Worm (Caenorhabditis elegans) whole organism, late embryonic: Measurements from ENCODE around the gene F49F1.2.
A peak's percentile ranks its signal among the peaks of the same experiment; 100 is the strongest.

ENCODE experiments used
- C08G9.2 ChIP-seq: sonication (generic microtip); optimal IDR thresholded peaks from 2 replicates; lab custom pipeline; 2016; ENCODE audit warnings: mild to moderate bottlenecking, missing genetic modification characterization, moderate library complexity, missing compliant biosample characterization
- F13H6.1 ChIP-seq: sonication (generic microtip); optimal IDR thresholded peaks from 2 replicates; lab custom pipeline; 2016; ENCODE audit warnings: missing genetic modification characterization, missing compliant biosample characterization
- K02D7.2 ChIP-seq: sonication (generic microtip); optimal IDR thresholded peaks from 2 replicates; lab custom pipeline; 2017; ENCODE audit warnings: mild to moderate bottlenecking, missing genetic modification characterization, missing compliant biosample characterization
- ama-1 ChIP-seq: fragments of 150-350 bp; optimal IDR thresholded peaks from 2 replicates; lab custom pipeline; 2014
- ceh-14 ChIP-seq: sonication (generic microtip); optimal IDR thresholded peaks from 2 replicates; lab custom pipeline; 2016; ENCODE audit warnings: missing genotype, missing genetic modification characterization, missing compliant biosample characterization
- ceh-2 ChIP-seq: sonication (generic microtip); optimal IDR thresholded peaks from 2 replicates; lab custom pipeline; 2016; ENCODE audit warnings: missing genotype, missing genetic modification characterization, missing compliant biosample characterization
- ceh-22 ChIP-seq: sonication (generic microtip); optimal IDR thresholded peaks from 2 replicates; lab custom pipeline; 2017; ENCODE audit warnings: missing biosample characterization, missing genetic modification characterization
- ceh-30 ChIP-seq: fragments of 150-350 bp; optimal IDR thresholded peaks from 2 replicates; lab custom pipeline; 2014; ENCODE audit warnings: missing biosample characterization, missing genetic modification characterization
- ceh-31 ChIP-seq: sonication (generic microtip); optimal IDR thresholded peaks from 2 replicates; lab custom pipeline; 2016; ENCODE audit warnings: missing genetic modification characterization, missing compliant biosample characterization
- ceh-45 ChIP-seq: fragments of 200-800 bp; sonication (Bioruptor generic); IDR thresholded peaks from 2 replicates; pipeline ENCODE4 v1.3.6; 2022; ENCODE audit warnings: missing genetic modification reagents, missing genetic modification characterization, missing compliant biosample characterization
- ceh-9 ChIP-seq: sonication (generic microtip); optimal IDR thresholded peaks from 2 replicates; lab custom pipeline; 2016; ENCODE audit warnings: mild to moderate bottlenecking, missing genetic modification characterization, inconsistent platforms, missing compliant biosample characterization
- dmd-4 ChIP-seq: sonication (generic microtip); optimal IDR thresholded peaks from 2 replicates; lab custom pipeline; 2016; ENCODE audit warnings: borderline replicate concordance, missing genetic modification characterization, missing compliant biosample characterization
- dve-1 ChIP-seq: sonication (generic microtip); optimal IDR thresholded peaks from 2 replicates; lab custom pipeline; 2017; ENCODE audit warnings: antibody characterized with exemption, mild to moderate bottlenecking, missing genetic modification characterization, missing compliant biosample characterization
- elt-2 ChIP-seq: sonication (generic microtip); optimal IDR thresholded peaks from 2 replicates; lab custom pipeline; 2016; ENCODE audit warnings: missing genetic modification reagents, missing genetic modification characterization, missing compliant biosample characterization
- elt-4 ChIP-seq: sonication (generic microtip); optimal IDR thresholded peaks from 2 replicates; lab custom pipeline; 2016; ENCODE audit warnings: missing genetic modification characterization, missing compliant biosample characterization
- ets-4 ChIP-seq: sonication (generic microtip); optimal IDR thresholded peaks from 2 replicates; lab custom pipeline; 2016; ENCODE audit warnings: missing genetic modification characterization, missing compliant biosample characterization
- fax-1 ChIP-seq: sonication (generic microtip); optimal IDR thresholded peaks from 2 replicates; lab custom pipeline; 2016; ENCODE audit warnings: missing genotype, missing genetic modification characterization, missing compliant biosample characterization
- fkh-10 ChIP-seq: fragments of 150-350 bp; optimal IDR thresholded peaks from 2 replicates; lab custom pipeline; 2014; ENCODE audit warnings: missing biosample characterization, missing genetic modification reagents, missing genetic modification characterization
- fkh-6 ChIP-seq: sonication (generic microtip); optimal IDR thresholded peaks from 2 replicates; lab custom pipeline; 2016; ENCODE audit warnings: missing genetic modification characterization, missing compliant biosample characterization
- hlh-13 ChIP-seq: fragments of 200-800 bp; sonication (Bioruptor generic); optimal IDR thresholded peaks from 2 replicates; lab custom pipeline; 2018; ENCODE audit warnings: mild to moderate bottlenecking, missing genetic modification characterization, missing compliant biosample characterization
- hlh-15 ChIP-seq: sonication (generic microtip); optimal IDR thresholded peaks from 2 replicates; lab custom pipeline; 2016; ENCODE audit warnings: missing genetic modification characterization, missing compliant biosample characterization
- hlh-30 ChIP-seq: sonication (generic microtip); optimal IDR thresholded peaks from 2 replicates; lab custom pipeline; 2017; ENCODE audit warnings: antibody characterized with exemption, missing genetic modification characterization, missing compliant biosample characterization; ENCODE audit not compliant: insufficient read depth
- hlh-6 ChIP-seq: sonication (generic microtip); optimal IDR thresholded peaks from 2 replicates; lab custom pipeline; 2016; ENCODE audit warnings: missing genotype, missing genetic modification characterization, missing compliant biosample characterization
- hlh-8 ChIP-seq: sonication (generic microtip); optimal IDR thresholded peaks from 2 replicates; lab custom pipeline; 2016; ENCODE audit warnings: missing genotype, missing genetic modification characterization, missing compliant biosample characterization
- lim-6 ChIP-seq: sonication (generic microtip); optimal IDR thresholded peaks from 2 replicates; lab custom pipeline; 2016; ENCODE audit warnings: missing genetic modification characterization, missing compliant biosample characterization
- lin-11 ChIP-seq: fragments of 200-800 bp; sonication (Bioruptor generic); optimal IDR thresholded peaks from 2 replicates; lab custom pipeline; 2018; ENCODE audit warnings: mild to moderate bottlenecking, missing genetic modification characterization, missing compliant biosample characterization
- nfya-1 ChIP-seq: sonication (generic microtip); optimal IDR thresholded peaks from 2 replicates; lab custom pipeline; 2017; ENCODE audit warnings: missing genetic modification characterization, mild to moderate bottlenecking, missing compliant biosample characterization, antibody characterized with exemption, moderate library complexity
- nhr-11 ChIP-seq: fragments of 150-350 bp; optimal IDR thresholded peaks from 2 replicates; lab custom pipeline; 2014; ENCODE audit warnings: missing biosample characterization, missing genetic modification characterization
- npax-4 ChIP-seq: sonication (generic microtip); optimal IDR thresholded peaks from 2 replicates; lab custom pipeline; 2016; ENCODE audit warnings: missing genetic modification characterization, missing compliant biosample characterization
- odd-2 ChIP-seq: sonication (generic microtip); optimal IDR thresholded peaks from 2 replicates; lab custom pipeline; 2017; ENCODE audit warnings: antibody characterized with exemption, mild to moderate bottlenecking, missing genetic modification characterization, missing compliant biosample characterization
- pag-3 ChIP-seq: sonication (generic microtip); optimal IDR thresholded peaks from 2 replicates; lab custom pipeline; 2016; ENCODE audit warnings: missing compliant biosample characterization, missing genetic modification characterization, borderline replicate concordance
- pat-9 ChIP-seq: fragments of 200-800 bp; sonication (Bioruptor generic); optimal IDR thresholded peaks from 2 replicates; lab custom pipeline; 2018; ENCODE audit warnings: mild to moderate bottlenecking, missing genetic modification characterization, moderate library complexity, missing compliant biosample characterization
- pha-2 ChIP-seq: sonication (generic microtip); optimal IDR thresholded peaks from 2 replicates; lab custom pipeline; 2017; ENCODE audit warnings: mild to moderate bottlenecking, missing genetic modification characterization, missing compliant biosample characterization
- pha-4 ChIP-seq: fragments of 150-350 bp; optimal IDR thresholded peaks from 2 replicates; lab custom pipeline; 2018; ENCODE audit warnings: missing biosample characterization, missing genetic modification reagents, missing genetic modification characterization
- pros-1 ChIP-seq: fragments of 150-350 bp; optimal IDR thresholded peaks from 2 replicates; lab custom pipeline; 2014; ENCODE audit warnings: missing biosample characterization, missing genetic modification reagents, missing genetic modification characterization
- ref-2 ChIP-seq: sonication (generic microtip); optimal IDR thresholded peaks from 2 replicates; lab custom pipeline; 2016; ENCODE audit warnings: missing genetic modification characterization, missing compliant biosample characterization
- sdc-2 ChIP-seq: sonication (generic microtip); optimal IDR thresholded peaks from 2 replicates; lab custom pipeline; 2016; ENCODE audit warnings: missing genotype, missing genetic modification characterization, missing compliant biosample characterization
- sox-2 ChIP-seq: fragments of 200-800 bp; sonication (Bioruptor generic); IDR thresholded peaks from 2 replicates; pipeline ENCODE4 v1.3.6; 2022; ENCODE audit warnings: missing genetic modification reagents, missing genetic modification characterization, missing compliant biosample characterization
- sox-4 ChIP-seq: sonication (generic microtip); optimal IDR thresholded peaks from 2 replicates; lab custom pipeline; 2017; ENCODE audit warnings: mild to moderate bottlenecking, missing genetic modification characterization, inconsistent platforms, missing compliant biosample characterization
- tbx-2 ChIP-seq: sonication (generic microtip); optimal IDR thresholded peaks from 2 replicates; lab custom pipeline; 2016; ENCODE audit warnings: missing genetic modification characterization, missing compliant biosample characterization
- ttx-3 ChIP-seq: sonication (generic microtip); optimal IDR thresholded peaks from 2 replicates; lab custom pipeline; 2016; ENCODE audit warnings: missing genetic modification reagents, missing genetic modification characterization, missing compliant biosample characterization
- unc-55 ChIP-seq: sonication (generic microtip); optimal IDR thresholded peaks from 2 replicates; lab custom pipeline; 2017; ENCODE audit warnings: missing biosample characterization, missing genetic modification reagents, missing genetic modification characterization
- zip-5 ChIP-seq: sonication (generic microtip); optimal IDR thresholded peaks from 2 replicates; lab custom pipeline; 2016; ENCODE audit warnings: missing genetic modification characterization, missing compliant biosample characterization
- ztf-16 ChIP-seq: sonication (generic microtip); optimal IDR thresholded peaks from 2 replicates; lab custom pipeline; 2017; ENCODE audit warnings: missing genetic modification characterization, missing compliant biosample characterization

The F49F1.2 gene

ce11 chrIV:4147891-4148290 is 32.1 kb downstream of the F49F1.2 start:
- TF ChIP-seq hlh-30: no peak
- TF ChIP-seq pha-2 (tag; lab: Kevin White, UChicago): no peak
- TF ChIP-seq elt-2 (tag; lab: Kevin White, UChicago): peak; percentile 47

- no peak for TF ChIP-seq unc-55 (GFP tag; lab: Kevin White, UChicago)
- TF ChIP-seq pat-9: no peak
- TF ChIP-seq odd-2: no peak
- no peak for TF ChIP-seq ceh-31 (tag; lab: Kevin White, UChicago)
- no peak for TF ChIP-seq sdc-2 (tag; lab: Kevin White, UChicago)
- no peak for TF ChIP-seq hlh-15 (tag; lab: Kevin White, UChicago)
- TF ChIP-seq npax-4 (tag; lab: Kevin White, UChicago): no peak
- TF ChIP-seq ceh-30 (tag; lab: Kevin White, UChicago): no peak
- TF ChIP-seq pha-2 (tag; lab: Kevin White, UChicago): no peak
- no peak for TF ChIP-seq ama-1
- TF ChIP-seq K02D7.2: no peak
- TF ChIP-seq fax-1 (tag; lab: Kevin White, UChicago): no peak
- no peak for TF ChIP-seq hlh-6 (tag; lab: Kevin White, UChicago)
- no peak for TF ChIP-seq hlh-13 (GFP tag; lab: Kevin White, UChicago)
- TF ChIP-seq nhr-11 (tag; lab: Kevin White, UChicago): no peak
- TF ChIP-seq hlh-30: no peak
- TF ChIP-seq lim-6: no peak
- TF ChIP-seq ceh-14: no peak
Measured at ce11 chrIV:4150138-4150537, 34.4 kb downstream of the F49F1.2 start.

- no peak for TF ChIP-seq dve-1
- no peak for TF ChIP-seq ceh-9
- no peak for TF ChIP-seq nfya-1 (tag; lab: Kevin White, UChicago)
- TF ChIP-seq ttx-3 (tag; lab: Kevin White, UChicago): no peak
- no peak for TF ChIP-seq pros-1 (tag; lab: Kevin White, UChicago)
- no peak for TF ChIP-seq C08G9.2 (tag; lab: Kevin White, UChicago)
- no peak for TF ChIP-seq tbx-2 (tag; lab: Kevin White, UChicago)
- no peak for TF ChIP-seq F13H6.1 (tag; lab: Kevin White, UChicago)
- no peak for TF ChIP-seq ceh-45 (GFP tag; lab: Robert Waterston, UW)
- no peak for TF ChIP-seq zip-5 (tag; lab: Kevin White, UChicago)
- TF ChIP-seq ceh-22 (tag; lab: Kevin White, UChicago): no peak
- no peak for TF ChIP-seq hlh-30
- TF ChIP-seq sox-4 (tag; lab: Kevin White, UChicago): no peak
- no peak for TF ChIP-seq npax-4 (tag; lab: Kevin White, UChicago)
- TF ChIP-seq ets-4 (tag; lab: Kevin White, UChicago): no peak
- no peak for TF ChIP-seq pha-4 (tag; lab: Kevin White, UChicago)
- TF ChIP-seq hlh-8 (tag; lab: Kevin White, UChicago): no peak
- TF ChIP-seq fkh-10 (GFP tag; lab: Kevin White, UChicago): no peak
- TF ChIP-seq elt-2 (tag; lab: Kevin White, UChicago): no peak
- no peak for TF ChIP-seq pha-2 (tag; lab: Kevin White, UChicago)
Measured at ce11 chrIV:4152143-4152542, 36.4 kb downstream of the F49F1.2 start, which contains the start of the genes K08D10.10 and R07C12.1. TSS of gene K08D10.10 (plus strand) at chrIV:4152235. TSS of gene R07C12.1 (plus strand) at chrIV:4152456.

ce11 chrIV:4154641-4155040 is 38.9 kb downstream of the F49F1.2 start, which contains the start of gene K08D10.14:
TSS of gene K08D10.14 (plus strand) at chrIV:4154941.
- TF ChIP-seq fkh-6 (tag; lab: Kevin White, UChicago) (no peak), sox-2 (no peak), ceh-2 (tag; lab: Kevin White, UChicago) (no peak), sdc-2 (tag; lab: Kevin White, UChicago) (no peak), ztf-16 (tag; lab: Kevin White, UChicago) (no peak), dmd-4 (tag; lab: Kevin White, UChicago) (no peak), sox-4 (tag; lab: Kevin White, UChicago) (no peak), pag-3 (tag; lab: Kevin White, UChicago) (no peak), fax-1 (tag; lab: Kevin White, UChicago) (no peak), elt-4 (tag; lab: Kevin White, UChicago) (no peak), lin-11 (no peak), ref-2 (tag; lab: Kevin White, UChicago) (no peak), tbx-2 (tag; lab: Kevin White, UChicago) (no peak)
